Worm (Caenorhabditis elegans) whole organism, midembryonic: ENCODE measurements around the gene srw-85.

Source experiments
- T22C8.4 ChIP-seq: fragments of 200-800 bp; sonication (Bioruptor generic); IDR thresholded peaks from 2 replicates; pipeline ENCODE4 v1.3.6; 2022; ENCODE audit warnings: missing genetic modification characterization, missing compliant biosample characterization
- cog-1 ChIP-seq: sonication (generic microtip); optimal IDR thresholded peaks from 2 replicates; lab custom pipeline; 2016; ENCODE audit warnings: missing genetic modification characterization, missing compliant biosample characterization
- flt-1 ChIP-seq: fragments of 200-800 bp; sonication (Bioruptor generic); IDR thresholded peaks from 2 replicates; pipeline ENCODE4 v1.3.6; 2022; ENCODE audit warnings: missing genetic modification characterization, missing compliant biosample characterization
- klf-2 ChIP-seq: fragments of 200-800 bp; sonication (Bioruptor generic); conservative IDR thresholded peaks from 2 replicates; pipeline ENCODE4 v1.3.6; 2022; ENCODE audit warnings: missing genetic modification reagents, missing genetic modification characterization, missing compliant biosample characterization
- med-1 ChIP-seq: sonication (generic microtip); optimal IDR thresholded peaks from 2 replicates; lab custom pipeline; 2017; ENCODE audit warnings: missing genetic modification characterization, mild to moderate bottlenecking, missing compliant biosample characterization, antibody characterized with exemption, missing genetic modification reagents; ENCODE audit not compliant: insufficient read depth
- ref-1 ChIP-seq: fragments of 200-800 bp; sonication (Bioruptor generic); conservative IDR thresholded peaks from 2 replicates; pipeline ENCODE4 v1.3.6; 2022; ENCODE audit warnings: missing genetic modification reagents, missing genetic modification characterization, missing compliant biosample characterization
- tab-1 ChIP-seq: fragments of 200-800 bp; sonication (Bioruptor generic); IDR thresholded peaks from 2 replicates; pipeline ENCODE4 v1.3.6; 2022; ENCODE audit warnings: missing genetic modification characterization, missing compliant biosample characterization
- ztf-23 ChIP-seq: fragments of 200-800 bp; sonication (Bioruptor generic); IDR thresholded peaks from 2 replicates; pipeline ENCODE4 v1.3.6; 2022; ENCODE audit warnings: missing genetic modification reagents, missing genetic modification characterization, missing compliant biosample characterization
- ztf-29 ChIP-seq: fragments of 200-800 bp; sonication (Bioruptor generic); IDR thresholded peaks from 2 replicates; pipeline ENCODE4 v1.3.6; 2022; ENCODE audit warnings: missing genetic modification reagents, missing genetic modification characterization, missing compliant biosample characterization

Gene srw-85

DNA sequence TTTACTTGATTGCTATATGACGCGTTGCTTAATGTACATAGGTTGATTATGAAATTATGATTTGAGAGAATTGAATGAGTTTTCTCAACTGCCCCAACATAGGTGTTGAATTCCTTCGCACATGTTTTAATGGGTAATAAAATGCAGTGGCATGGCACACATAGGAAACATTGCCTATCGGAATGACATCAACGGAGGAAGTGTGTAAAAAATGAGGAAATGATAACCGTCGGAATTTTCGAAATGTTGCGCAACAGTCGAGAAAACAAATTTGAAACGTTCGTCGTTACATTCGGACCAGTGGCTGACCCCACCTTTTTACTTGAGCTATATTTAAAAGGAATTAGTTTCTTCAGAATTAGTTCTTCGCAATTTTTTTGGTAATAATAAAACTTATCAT is 1.1 kb upstream of the srw-85 start:
- no peak for TF ChIP-seq ref-1 (GFP tag; lab: Robert Waterston, UW)
- no peak for TF ChIP-seq ztf-29
- TF ChIP-seq klf-2 (GFP tag; lab: Robert Waterston, UW): no peak
- TF ChIP-seq flt-1 (GFP tag; lab: Robert Waterston, UW): no peak
- no peak for TF ChIP-seq cog-1 (tag; lab: Kevin White, UChicago)
- no peak for TF ChIP-seq tab-1
- TF ChIP-seq T22C8.4 (GFP tag; lab: Robert Waterston, UW): no peak
- TF ChIP-seq med-1 (GFP tag; lab: Kevin White, UChicago): no peak

DNA sequence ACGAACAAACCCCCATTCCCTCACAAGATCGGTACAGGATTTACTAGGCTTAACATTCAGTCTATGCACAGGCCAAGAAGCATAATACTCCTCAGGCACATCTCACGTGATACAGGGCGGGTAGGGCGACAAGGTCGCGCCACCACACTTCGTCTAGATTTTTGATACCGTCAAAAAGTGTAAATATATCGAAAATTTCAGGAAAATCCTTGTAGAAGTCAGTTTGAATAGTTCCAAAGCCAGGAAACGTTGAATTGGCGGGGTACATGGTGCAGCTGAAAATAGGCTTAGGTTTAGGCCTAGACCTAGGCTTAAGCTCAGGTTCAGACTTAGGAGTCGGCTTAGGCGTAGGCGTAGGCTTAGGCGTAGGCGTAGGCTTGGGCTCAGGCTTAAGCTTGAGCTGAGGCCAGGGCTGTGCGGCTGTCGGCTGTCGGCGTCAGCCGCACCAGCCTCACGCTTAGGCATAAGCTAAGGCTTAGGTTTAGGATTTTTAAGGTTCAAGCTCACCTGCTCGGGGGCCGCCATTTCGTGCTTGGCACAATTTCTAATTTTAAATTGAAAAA is 504 bp downstream of the srw-85 start:
- TF ChIP-seq med-1 (GFP tag; lab: Kevin White, UChicago) (no peak), ref-1 (GFP tag; lab: Robert Waterston, UW) (no peak), ztf-23 (GFP tag; lab: Robert Waterston, UW) (no peak), tab-1 (peak; percentile 70; the same call in 1 of the 2 replicates), ztf-29 (peak; percentile 53; the same call in 1 of the 2 replicates), klf-2 (GFP tag; lab: Robert Waterston, UW) (no peak)

DNA sequence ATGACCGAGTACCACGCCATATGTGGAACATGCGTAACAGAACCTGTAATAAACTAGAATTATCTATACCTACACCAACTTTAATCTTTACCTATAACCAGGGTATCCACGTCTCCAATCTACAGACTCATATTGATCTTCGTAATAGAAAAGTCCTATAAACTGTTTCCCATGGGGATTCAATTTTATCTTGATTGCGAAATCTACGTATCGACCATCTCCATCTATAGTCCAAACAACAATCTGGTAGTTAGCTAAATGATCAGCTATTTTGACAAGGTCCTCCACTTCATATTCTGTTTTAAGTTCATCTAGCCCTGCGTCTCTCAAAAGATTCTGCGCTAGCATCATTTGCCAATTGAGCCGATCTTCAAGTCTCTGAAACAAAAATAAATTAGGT is 1.3 kb downstream of the srw-85 start:
- TF ChIP-seq ztf-23 (GFP tag; lab: Robert Waterston, UW): no peak
- TF ChIP-seq cog-1 (tag; lab: Kevin White, UChicago): no peak
- no peak for TF ChIP-seq ztf-29
- TF ChIP-seq klf-2 (GFP tag; lab: Robert Waterston, UW): no peak
- no peak for TF ChIP-seq med-1 (GFP tag; lab: Kevin White, UChicago)
- no peak for TF ChIP-seq tab-1
- no peak for TF ChIP-seq T22C8.4 (GFP tag; lab: Robert Waterston, UW)
- no peak for TF ChIP-seq ref-1 (GFP tag; lab: Robert Waterston, UW)
- no peak for TF ChIP-seq flt-1 (GFP tag; lab: Robert Waterston, UW)

DNA sequence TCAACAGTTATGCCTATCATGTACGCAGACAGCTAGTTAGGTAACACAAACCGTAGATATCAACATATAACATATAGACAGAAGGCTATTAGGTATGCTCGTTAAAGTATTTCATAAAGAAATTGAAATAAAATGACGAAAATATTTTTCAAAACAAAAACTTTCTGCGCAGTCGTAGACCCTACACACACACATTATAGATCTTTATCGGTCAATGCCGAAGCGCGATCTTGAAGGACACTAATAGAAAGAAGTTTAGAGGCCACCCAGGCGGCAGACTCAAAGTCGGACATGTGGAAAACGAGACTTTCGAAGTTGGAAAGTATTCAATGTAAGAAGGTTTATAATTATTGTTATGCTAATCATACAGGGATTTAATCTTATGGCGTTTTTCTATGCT is 2.0 kb downstream of the srw-85 start:
- TF ChIP-seq ztf-29 (no peak), tab-1 (no peak), med-1 (GFP tag; lab: Kevin White, UChicago) (no peak), flt-1 (GFP tag; lab: Robert Waterston, UW) (no peak), cog-1 (tag; lab: Kevin White, UChicago) (no peak), klf-2 (GFP tag; lab: Robert Waterston, UW) (no peak), T22C8.4 (GFP tag; lab: Robert Waterston, UW) (no peak), ref-1 (GFP tag; lab: Robert Waterston, UW) (no peak), ztf-23 (GFP tag; lab: Robert Waterston, UW) (no peak)

DNA sequence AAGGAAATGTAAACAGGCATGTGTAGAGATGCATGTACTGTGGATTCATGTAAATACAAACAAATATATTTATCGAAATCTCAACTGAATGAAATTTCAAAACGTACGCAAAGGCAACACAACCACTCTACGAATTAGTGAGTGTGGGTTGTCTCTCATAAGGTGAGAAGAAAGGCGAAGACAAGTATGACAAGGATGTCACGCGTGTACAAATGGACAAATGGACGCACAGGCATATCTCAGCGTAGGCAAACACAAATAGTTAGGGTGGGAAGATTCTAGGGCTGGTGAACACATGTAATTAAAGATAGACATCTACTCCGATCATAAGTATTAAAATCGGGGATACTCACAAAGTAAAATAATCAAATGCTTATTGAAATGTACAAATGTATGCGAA is 2.8 kb downstream of the srw-85 start:
- no peak for TF ChIP-seq ztf-23 (GFP tag; lab: Robert Waterston, UW)
- no peak for TF ChIP-seq ref-1 (GFP tag; lab: Robert Waterston, UW)
- no peak for TF ChIP-seq flt-1 (GFP tag; lab: Robert Waterston, UW)
- no peak for TF ChIP-seq med-1 (GFP tag; lab: Kevin White, UChicago)
- no peak for TF ChIP-seq ztf-29
- no peak for TF ChIP-seq cog-1 (tag; lab: Kevin White, UChicago)
- no peak for TF ChIP-seq T22C8.4 (GFP tag; lab: Robert Waterston, UW)
- no peak for TF ChIP-seq tab-1
- TF ChIP-seq klf-2 (GFP tag; lab: Robert Waterston, UW): no peak

DNA sequence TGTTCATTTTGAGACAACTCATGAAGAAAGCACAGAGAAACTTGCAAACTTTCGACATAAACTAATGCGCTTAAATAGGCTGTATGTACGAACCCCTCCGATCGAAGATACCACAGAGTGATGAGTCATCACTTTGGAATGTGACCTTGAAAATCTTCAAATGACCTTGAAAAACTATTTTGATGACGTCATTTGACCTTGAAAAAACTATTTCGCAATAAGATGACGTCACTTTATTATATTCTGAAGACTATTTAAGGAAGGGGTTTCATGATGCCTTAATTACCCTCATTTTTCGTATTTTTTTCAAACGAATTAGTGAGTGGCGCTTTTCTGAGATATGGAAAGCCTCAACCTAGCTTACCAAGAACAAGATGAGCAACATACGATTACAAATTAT is 9.8 kb downstream of the srw-85 start, which contains the start of gene C25F9.2:
TSS of gene C25F9.2 (plus strand) at position 341 of the 400 bp plus-strand sequence.
- TF ChIP-seq cog-1 (tag; lab: Kevin White, UChicago) (no peak), tab-1 (no peak), T22C8.4 (GFP tag; lab: Robert Waterston, UW) (no peak), klf-2 (GFP tag; lab: Robert Waterston, UW) (no peak), ref-1 (GFP tag; lab: Robert Waterston, UW) (no peak)

DNA sequence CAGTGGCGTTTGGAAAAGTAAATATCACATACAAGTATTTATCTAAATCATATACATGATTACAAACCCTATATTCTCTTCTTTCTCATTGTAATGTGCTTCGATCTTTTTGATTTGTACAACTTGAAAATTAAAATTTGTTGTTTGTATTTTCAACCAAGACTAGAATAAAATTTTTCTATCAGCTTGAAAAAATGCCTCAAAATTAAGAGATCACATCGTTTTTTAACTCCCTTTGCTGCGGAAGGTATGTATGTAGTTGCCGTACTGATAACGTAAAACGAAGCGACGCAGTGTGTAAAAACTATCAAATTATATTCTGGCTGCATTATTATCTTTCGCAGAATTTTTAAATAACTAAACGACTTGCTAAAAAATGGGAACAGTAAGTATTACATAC is 13.1 kb downstream of the srw-85 start, which contains the start of gene C25F9.15:
TSS of gene C25F9.15 (plus strand) at position 301 of the 400 bp plus-strand sequence.
- no peak for TF ChIP-seq ztf-23 (GFP tag; lab: Robert Waterston, UW)
- no peak for TF ChIP-seq T22C8.4 (GFP tag; lab: Robert Waterston, UW)
- TF ChIP-seq med-1 (GFP tag; lab: Kevin White, UChicago): no peak
- no peak for TF ChIP-seq flt-1 (GFP tag; lab: Robert Waterston, UW)
- no peak for TF ChIP-seq cog-1 (tag; lab: Kevin White, UChicago)
- no peak for TF ChIP-seq ztf-29
- TF ChIP-seq klf-2 (GFP tag; lab: Robert Waterston, UW): no peak
- TF ChIP-seq tab-1: no peak
- no peak for TF ChIP-seq ref-1 (GFP tag; lab: Robert Waterston, UW)

DNA sequence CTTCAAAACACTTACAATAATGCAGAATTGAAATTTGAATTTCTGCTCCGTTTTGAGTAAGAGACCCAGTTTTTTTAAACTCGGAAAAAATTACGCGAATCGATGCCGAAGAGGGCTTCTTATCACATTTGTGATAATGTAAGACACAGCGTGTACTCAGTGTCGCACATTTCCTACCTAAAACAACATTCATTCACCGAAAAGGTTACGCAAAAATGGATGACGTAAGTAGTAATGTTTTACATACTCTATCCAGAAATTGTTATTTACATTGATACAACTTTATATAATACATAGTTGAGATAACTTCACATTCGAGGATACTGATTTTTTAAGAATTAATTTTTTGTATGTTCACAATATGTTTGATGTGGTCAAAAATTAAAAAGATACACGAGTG is 14.5 kb downstream of the srw-85 start, which contains the start of the genes C25F9.4 and C25F9.9:
TSS of gene C25F9.4 (minus strand) at position 101 of the 400 bp plus-strand sequence.
TSS of gene C25F9.9 (plus strand) at position 137 of the 400 bp plus-strand sequence.
- TF ChIP-seq ztf-23 (GFP tag; lab: Robert Waterston, UW) (no peak), ref-1 (GFP tag; lab: Robert Waterston, UW) (no peak), flt-1 (GFP tag; lab: Robert Waterston, UW) (no peak), T22C8.4 (GFP tag; lab: Robert Waterston, UW) (no peak), tab-1 (no peak), cog-1 (tag; lab: Kevin White, UChicago) (no peak), med-1 (GFP tag; lab: Kevin White, UChicago) (no peak), klf-2 (GFP tag; lab: Robert Waterston, UW) (no peak), ztf-29 (no peak)

DNA sequence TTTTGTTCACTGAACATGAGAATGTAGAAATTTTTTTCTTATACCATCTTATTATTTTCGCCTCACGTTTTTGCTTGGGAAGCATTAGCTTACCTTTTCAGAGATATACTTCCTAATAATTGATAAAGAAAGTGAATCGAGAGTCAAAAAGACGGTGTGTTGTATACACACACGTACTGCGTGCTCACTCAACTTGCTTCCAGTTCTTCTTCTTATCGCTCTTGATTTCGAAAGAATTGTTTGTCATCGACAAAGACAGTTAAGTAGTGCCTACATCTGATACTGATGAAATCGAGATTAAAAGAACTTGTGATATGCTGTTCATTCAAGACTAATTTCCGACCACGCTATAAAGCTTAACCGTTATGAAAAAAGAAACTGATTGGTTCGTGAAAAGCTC is 20.3 kb downstream of the srw-85 start, which contains the start of gene C25F9.5:
TSS of gene C25F9.5 (minus strand) at position 195 of the 400 bp plus-strand sequence.
- no peak for TF ChIP-seq ztf-29
- TF ChIP-seq ztf-23 (GFP tag; lab: Robert Waterston, UW): no peak
- TF ChIP-seq tab-1: no peak
- no peak for TF ChIP-seq flt-1 (GFP tag; lab: Robert Waterston, UW)
- TF ChIP-seq klf-2 (GFP tag; lab: Robert Waterston, UW): no peak
- no peak for TF ChIP-seq T22C8.4 (GFP tag; lab: Robert Waterston, UW)
